Fruit fly (Drosophila melanogaster): Measurements from ENCODE around the gene CG11350.

DNA sequence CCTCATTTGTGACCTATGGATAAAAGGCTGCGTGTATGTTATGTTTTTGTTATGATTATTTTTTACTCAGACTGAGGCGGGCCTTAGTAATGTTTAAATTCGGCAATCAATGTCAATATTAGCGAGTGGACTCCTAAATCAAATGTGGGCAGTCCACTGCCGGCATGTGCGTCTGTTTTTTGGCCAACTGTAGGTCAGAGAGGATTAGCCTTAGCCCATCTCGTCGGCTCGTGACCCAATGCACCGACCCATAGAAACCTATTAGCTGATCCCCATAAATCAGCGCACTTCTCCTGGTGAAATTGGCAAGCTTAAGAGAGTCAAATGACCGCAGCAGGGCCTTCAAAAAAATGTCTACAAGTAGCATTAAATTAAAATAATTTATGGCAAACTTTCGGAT lies 6.9 kb upstream of the CG11350 start:
- TF ChIP-seq usp (GFP tag; optimal IDR thresholded peaks at IDR 0.05) = no peak
- TF ChIP-seq HLH106 (tag; optimal IDR thresholded peaks at IDR 0.05) = no peak
- TF ChIP-seq psq (GFP tag; optimal IDR thresholded peaks at IDR 0.05) = no peak
- TF ChIP-seq Hnf4 (GFP tag; optimal IDR thresholded peaks at IDR 0.05) = no peak
- no peak for TF ChIP-seq Rel (GFP tag; optimal IDR thresholded peaks at IDR 0.05)
- no peak for TF ChIP-seq Rel (tag; optimal IDR thresholded peaks at IDR 0.05)
- TF ChIP-seq pan (optimal IDR thresholded peaks at IDR 0.05) = no peak
- TF ChIP-seq CG9705 (GFP tag; optimal IDR thresholded peaks at IDR 0.05) = no peak
- TF ChIP-seq ey (GFP tag; optimal IDR thresholded peaks at IDR 0.05) = no peak
- no peak for TF ChIP-seq Jra (GFP tag; optimal IDR thresholded peaks at IDR 0.05)
- TF ChIP-seq rgr (GFP tag; optimal IDR thresholded peaks at IDR 0.05) = no peak
- TF ChIP-seq Dif (GFP tag; optimal IDR thresholded peaks at IDR 0.05; ENCODE audit: partially characterized antibody) = no peak

Data from whole organism, wandering third instar larva.